Worm (Caenorhabditis elegans) whole organism, young adult: ENCODE measurements around the gene mdt-26.

ENCODE experiments used
- F37B4.10 ChIP-seq: fragments of 200-800 bp; sonication (Bioruptor generic); IDR thresholded peaks from 2 replicates; pipeline ENCODE4 v1.3.6; 2022; ENCODE audit warnings: missing genetic modification characterization, missing compliant biosample characterization
- Y53F4B.3 ChIP-seq: fragments of 200-800 bp; sonication (Bioruptor generic); IDR thresholded peaks from 2 replicates; pipeline ENCODE4 v1.3.6; 2022; ENCODE audit warnings: missing genetic modification reagents, missing genetic modification characterization, missing compliant biosample characterization
- him-1 ChIP-seq: sonication (generic microtip); optimal IDR thresholded peaks from 2 replicates; lab custom pipeline; 2016; ENCODE audit warnings: missing genotype, missing genetic modification reagents, missing genetic modification characterization, missing compliant biosample characterization
- pbrm-1 ChIP-seq: fragments of 200-800 bp; sonication (Bioruptor generic); IDR thresholded peaks from 2 replicates; pipeline ENCODE4 v1.3.6; 2022; ENCODE audit warnings: missing genetic modification reagents, missing genetic modification characterization, missing compliant biosample characterization
- somi-1 ChIP-seq: fragments of 200-800 bp; sonication (Bioruptor generic); optimal IDR thresholded peaks from 2 replicates; lab custom pipeline; 2018; ENCODE audit warnings: mild to moderate bottlenecking, missing genetic modification characterization, missing compliant biosample characterization
- ztf-28 ChIP-seq: fragments of 200-800 bp; sonication (Bioruptor generic); IDR thresholded peaks from 2 replicates; pipeline ENCODE4 v1.3.6; 2022; ENCODE audit warnings: missing genetic modification reagents, missing genetic modification characterization, missing compliant biosample characterization

- TF ChIP-seq Y53F4B.3 (GFP tag; lab: Robert Waterston, UW): no peak
- no peak for TF ChIP-seq him-1 (tag; lab: Kevin White, UChicago)
- TF ChIP-seq ztf-28 (GFP tag; lab: Robert Waterston, UW): no peak
- TF ChIP-seq pbrm-1: no peak
- TF ChIP-seq somi-1 (GFP tag; lab: Kevin White, UChicago): no peak
- TF ChIP-seq F37B4.10 (GFP tag; lab: Robert Waterston, UW): no peak
These were observed 8.6 kb downstream of the mdt-26 start, which contains the start of gene C25H3.17 for ce11 chrII:5669580-5669979.
